Worm (Caenorhabditis elegans) whole organism, L3 larva: Measurements from ENCODE around the gene hmg-1.1.

Source experiments
- R02D3.7 ChIP-seq: fragments of 150-350 bp; optimal IDR thresholded peaks from 2 replicates; lab custom pipeline; 2014; ENCODE audit warnings: missing biosample characterization, missing genetic modification characterization
- ZK546.5 ChIP-seq: sonication (generic microtip); optimal IDR thresholded peaks from 2 replicates; lab custom pipeline; 2017; ENCODE audit warnings: missing biosample characterization, missing genetic modification characterization
- aly-2 ChIP-seq: fragments of 150-350 bp; optimal IDR thresholded peaks from 2 replicates; lab custom pipeline; 2014; ENCODE audit warnings: missing biosample characterization, missing genetic modification characterization
- ama-1 ChIP-seq: fragments of 150-350 bp; optimal IDR thresholded peaks from 2 replicates; lab custom pipeline; 2018
- ceh-16 ChIP-seq: sonication (generic microtip); optimal IDR thresholded peaks from 2 replicates; lab custom pipeline; 2017; ENCODE audit warnings: missing biosample characterization, missing genetic modification characterization
- ceh-28 ChIP-seq: fragments of 150-350 bp; optimal IDR thresholded peaks from 2 replicates; lab custom pipeline; 2014; ENCODE audit warnings: missing biosample characterization, missing genetic modification reagents, missing genetic modification characterization
- daf-12 ChIP-seq: fragments of 150-350 bp; optimal IDR thresholded peaks from 2 replicates; lab custom pipeline; 2014; ENCODE audit warnings: missing biosample characterization, missing genetic modification reagents, missing genetic modification characterization
- egl-27 ChIP-seq: sonication (generic microtip); optimal IDR thresholded peaks from 4 replicates; lab custom pipeline; 2017; ENCODE audit warnings: missing biosample characterization, missing genetic modification reagents, missing genetic modification characterization
- egl-5 ChIP-seq: fragments of 150-350 bp; optimal IDR thresholded peaks from 2 replicates; lab custom pipeline; 2017; ENCODE audit warnings: missing biosample characterization, missing genetic modification reagents, missing genetic modification characterization, inconsistent platforms
- elt-1 ChIP-seq: fragments of 150-350 bp; optimal IDR thresholded peaks from 2 replicates; lab custom pipeline; 2014; ENCODE audit warnings: missing biosample characterization, missing genetic modification characterization
- elt-2 ChIP-seq: sonication (generic microtip); optimal IDR thresholded peaks from 2 replicates; lab custom pipeline; 2016; ENCODE audit warnings: missing genetic modification reagents, mild to moderate bottlenecking, missing genetic modification characterization, missing compliant biosample characterization
- elt-3 ChIP-seq, 3 experiments: fragments of 150-350 bp in 1 of 3; sonication (generic microtip) in 2 of 3; optimal IDR thresholded peaks; 2 replicates in 2 of 3; 4 replicates in 1 of 3; lab custom pipeline; 2014 to 2017; ENCODE audit warnings: missing biosample characterization in 3 of 3, missing genetic modification characterization in 3 of 3
- fkh-2 ChIP-seq: fragments of 150-350 bp; optimal IDR thresholded peaks from 2 replicates; lab custom pipeline; 2014; ENCODE audit warnings: missing biosample characterization, missing genetic modification reagents, missing genetic modification characterization
- fos-1 ChIP-seq: fragments of 150-350 bp; optimal IDR thresholded peaks from 2 replicates; lab custom pipeline; 2014; ENCODE audit warnings: missing biosample characterization, missing genetic modification characterization
- jun-1 ChIP-seq: fragments of 150-350 bp; optimal IDR thresholded peaks from 2 replicates; lab custom pipeline; 2014; ENCODE audit warnings: missing biosample characterization, missing genetic modification reagents, missing genetic modification characterization
- lin-15B ChIP-seq: fragments of 150-350 bp; optimal IDR thresholded peaks from 2 replicates; lab custom pipeline; 2014; ENCODE audit warnings: missing biosample characterization, missing genetic modification characterization
- lin-39 ChIP-seq: fragments of 150-350 bp; optimal IDR thresholded peaks from 2 replicates; lab custom pipeline; 2018; ENCODE audit warnings: missing biosample characterization, missing genetic modification reagents, missing genetic modification characterization
- lsy-12 ChIP-seq: sonication (generic microtip); optimal IDR thresholded peaks from 2 replicates; lab custom pipeline; 2016; ENCODE audit warnings: mild to moderate bottlenecking, missing genetic modification characterization, missing compliant biosample characterization
- mdl-1 ChIP-seq: fragments of 150-350 bp; optimal IDR thresholded peaks from 2 replicates; lab custom pipeline; 2014; ENCODE audit warnings: missing biosample characterization, missing genetic modification characterization
- mml-1 ChIP-seq: fragments of 150-350 bp; sonication (generic microtip); optimal IDR thresholded peaks from 3 replicates; lab custom pipeline; 2014; ENCODE audit warnings: missing biosample characterization, missing genetic modification characterization
- nfya-1 ChIP-seq: sonication (generic microtip); optimal IDR thresholded peaks from 2 replicates; lab custom pipeline; 2017; ENCODE audit warnings: missing genetic modification characterization, mild to moderate bottlenecking, missing compliant biosample characterization, antibody characterized with exemption, moderate library complexity; ENCODE audit not compliant: insufficient read depth
- nhr-11 ChIP-seq: fragments of 150-350 bp; optimal IDR thresholded peaks from 2 replicates; lab custom pipeline; 2014; ENCODE audit warnings: missing biosample characterization, missing genetic modification characterization
- nhr-12 ChIP-seq: fragments of 150-350 bp; optimal IDR thresholded peaks from 2 replicates; lab custom pipeline; 2014; ENCODE audit warnings: missing biosample characterization, missing genetic modification characterization
- nhr-237 ChIP-seq: fragments of 150-350 bp; optimal IDR thresholded peaks from 2 replicates; lab custom pipeline; 2014; ENCODE audit warnings: missing biosample characterization, missing genetic modification characterization
- nhr-28 ChIP-seq: fragments of 150-350 bp; optimal IDR thresholded peaks from 2 replicates; lab custom pipeline; 2014; ENCODE audit warnings: missing biosample characterization, missing genetic modification characterization
- nhr-67 ChIP-seq: fragments of 150-350 bp; optimal IDR thresholded peaks from 2 replicates; lab custom pipeline; 2014; ENCODE audit warnings: missing biosample characterization, missing genetic modification characterization
- pha-4 ChIP-seq: fragments of 150-350 bp; optimal IDR thresholded peaks from 2 replicates; lab custom pipeline; 2014; ENCODE audit warnings: missing biosample characterization, missing genetic modification reagents, missing genetic modification characterization
- skn-1 ChIP-seq: fragments of 150-350 bp; optimal IDR thresholded peaks from 2 replicates; lab custom pipeline; 2014; ENCODE audit warnings: missing biosample characterization, missing genetic modification characterization
- snpc-4 ChIP-seq: fragments of 150-350 bp; optimal IDR thresholded peaks from 2 replicates; lab custom pipeline; 2014; ENCODE audit warnings: missing biosample characterization, missing genetic modification characterization
- tbx-2 ChIP-seq: sonication (generic microtip); optimal IDR thresholded peaks from 2 replicates; lab custom pipeline; 2016; ENCODE audit warnings: mild to moderate bottlenecking, missing genetic modification characterization, missing compliant biosample characterization
- unc-62 ChIP-seq: fragments of 150-350 bp; sonication (generic microtip); optimal IDR thresholded peaks from 4 replicates; lab custom pipeline; 2014; ENCODE audit warnings: missing biosample characterization, missing genetic modification reagents, missing genetic modification characterization
- zag-1 ChIP-seq: fragments of 150-350 bp; optimal IDR thresholded peaks from 2 replicates; lab custom pipeline; 2014; ENCODE audit warnings: missing biosample characterization, missing genetic modification characterization
- ztf-4 ChIP-seq: fragments of 150-350 bp; optimal IDR thresholded peaks from 2 replicates; lab custom pipeline; 2014; ENCODE audit warnings: missing biosample characterization, missing genetic modification characterization

Gene hmg-1.1

ce11 chrII:14237245-14237806 lies 13.2 kb upstream of the hmg-1.1 start:
- no peak for TF ChIP-seq snpc-4
- no peak for TF ChIP-seq aly-2 (tag; lab: Kevin White, UChicago)
- no peak for TF ChIP-seq elt-1 (tag; lab: Kevin White, UChicago)
- no peak for TF ChIP-seq ZK546.5
- TF ChIP-seq nhr-12 = no peak
- TF ChIP-seq mml-1 (tag; lab: Kevin White, UChicago) = no peak
- TF ChIP-seq ceh-28 (tag; lab: Kevin White, UChicago) = no peak
- no peak for TF ChIP-seq daf-12 (tag; lab: Kevin White, UChicago)
- no peak for TF ChIP-seq egl-27 (tag; lab: Kevin White, UChicago)
- no peak for TF ChIP-seq pha-4 (tag; lab: Kevin White, UChicago)
- TF ChIP-seq ztf-4 (tag; lab: Kevin White, UChicago) = no peak
- TF ChIP-seq nhr-28 = no peak
- TF ChIP-seq egl-5 (tag; lab: Kevin White, UChicago) = no peak
- no peak for TF ChIP-seq nhr-67 (tag; lab: Kevin White, UChicago)
- no peak for TF ChIP-seq tbx-2
- no peak for TF ChIP-seq nfya-1

ce11 chrII:14239924-14240323 lies 10.6 kb upstream of the hmg-1.1 start:
- TF ChIP-seq ZK546.5 = no peak
- TF ChIP-seq ztf-4 (tag; lab: Kevin White, UChicago) = no peak
- TF ChIP-seq unc-62 = no peak
- no peak for TF ChIP-seq ceh-16 (tag; lab: Kevin White, UChicago)
- no peak for TF ChIP-seq mml-1 (tag; lab: Kevin White, UChicago)
- no peak for TF ChIP-seq egl-27 (tag; lab: Kevin White, UChicago)
- TF ChIP-seq daf-12 (tag; lab: Kevin White, UChicago) = no peak
- no peak for TF ChIP-seq ceh-28 (tag; lab: Kevin White, UChicago)
- no peak for TF ChIP-seq nfya-1
- no peak for TF ChIP-seq nhr-12
- TF ChIP-seq nhr-237 (tag; lab: Kevin White, UChicago) = no peak
- no peak for TF ChIP-seq fkh-2 (tag; lab: Kevin White, UChicago)
- no peak for TF ChIP-seq elt-3 (tag; optimal IDR thresholded peaks at IDR 0.05; lab: Kevin White, UChicago)

- TF ChIP-seq tbx-2 (no peak), elt-2 (tag; lab: Kevin White, UChicago) (no peak), jun-1 (tag; lab: Kevin White, UChicago) (no peak), aly-2 (tag; lab: Kevin White, UChicago) (no peak), nhr-11 (tag; lab: Kevin White, UChicago) (no peak), fos-1 (tag; lab: Kevin White, UChicago) (no peak), daf-12 (tag; lab: Kevin White, UChicago) (no peak), lin-15B (tag; lab: Kevin White, UChicago) (no peak), lsy-12 (no peak), ama-1 (lab: Kevin White, UChicago) (no peak), ztf-4 (tag; lab: Kevin White, UChicago) (no peak), nhr-12 (no peak), R02D3.7 (tag; lab: Kevin White, UChicago) (no peak), mdl-1 (tag; lab: Kevin White, UChicago) (no peak), ceh-16 (tag; lab: Kevin White, UChicago) (no peak), unc-62 (no peak), lin-39 (tag; lab: Kevin White, UChicago) (no peak), nhr-67 (tag; lab: Kevin White, UChicago) (no peak), skn-1 (tag; lab: Kevin White, UChicago) (no peak)
These were observed 8.2 kb upstream of the hmg-1.1 start for ce11 chrII:14242259-14242658.

- TF ChIP-seq nhr-67 (tag; lab: Kevin White, UChicago) (no peak), nhr-237 (tag; lab: Kevin White, UChicago) (no peak), elt-3 (tag; optimal IDR thresholded peaks at IDR 0.05; lab: Kevin White, UChicago) (no peak), R02D3.7 (tag; lab: Kevin White, UChicago) (no peak), lsy-12 (no peak), fkh-2 (tag; lab: Kevin White, UChicago) (no peak), fos-1 (tag; lab: Kevin White, UChicago) (no peak), zag-1 (tag; lab: Kevin White, UChicago) (no peak)
These were observed 7.0 kb upstream of the hmg-1.1 start, which contains the start of gene jmjd-2 for ce11 chrII:14243503-14243902. TSS of gene jmjd-2 (minus strand) at chrII:14243603.
